Fruit fly (Drosophila melanogaster): ENCODE results near the gene CG43445.

CG43445 gene

DNA sequence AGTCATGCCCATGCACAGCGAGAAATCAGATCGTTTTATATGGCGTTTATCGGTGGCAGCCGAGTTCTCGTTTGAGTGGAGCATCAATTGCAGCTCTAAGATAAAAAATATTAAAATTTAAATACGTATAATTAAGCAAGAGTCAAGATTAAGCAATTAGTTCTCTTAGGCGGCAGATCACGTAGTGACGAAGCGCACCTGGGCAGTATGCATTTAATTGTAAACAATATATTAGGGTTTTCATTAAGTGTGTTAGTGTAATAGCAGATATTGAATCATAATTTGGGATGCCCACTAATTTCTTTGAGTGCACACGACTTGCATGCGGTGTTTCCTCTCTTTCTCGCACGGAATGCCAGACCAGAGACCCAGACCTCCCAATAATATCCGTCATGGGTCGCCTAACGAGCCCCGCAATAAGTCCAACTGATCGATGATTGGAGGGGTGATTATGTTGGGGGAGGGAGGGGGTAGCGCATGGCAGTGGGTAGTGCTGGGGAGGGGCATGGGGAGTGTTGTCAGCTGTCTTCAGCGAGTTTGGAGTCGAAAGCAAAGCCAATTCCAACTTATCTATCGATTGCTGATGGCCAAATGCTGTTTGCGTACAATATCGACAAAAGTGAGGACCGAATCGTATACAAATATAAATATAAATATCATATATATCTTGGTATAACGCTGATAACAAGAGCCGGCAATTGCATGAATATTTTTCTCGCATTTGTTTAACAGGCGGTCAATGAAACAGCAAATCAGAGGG lies 38.4 kb downstream of the CG43445 start (continued):
- TF ChIP-seq CG42726 (GFP tag; IDR thresholded peaks at IDR 0.05; ENCODE audit: partially characterized antibody) (no peak), CG13123 (GFP tag; optimal IDR thresholded peaks at IDR 0.05) (no peak), bbx (GFP tag; IDR thresholded peaks at IDR 0.05; ENCODE audit: partially characterized antibody) (no peak), CG14667 (GFP tag; IDR thresholded peaks at IDR 0.05) (peak; percentile 57), nerfin-2 (GFP tag; IDR thresholded peaks at IDR 0.05; ENCODE audit: partially characterized antibody) (no peak), CG16815 (GFP tag; optimal IDR thresholded peaks at IDR 0.05) (peak; percentile 69), Pdp1 (GFP tag; optimal IDR thresholded peaks at IDR 0.05) (peak; percentile 56 to 70), sens (GFP tag) (peak; percentile 95), CG13894 (tag; optimal IDR thresholded peaks at IDR 0.05) (no peak), pum (GFP tag; optimal IDR thresholded peaks at IDR 0.05) (peak; percentile 42), crol (GFP tag; IDR thresholded peaks at IDR 0.05) (peak; percentile 97), CG4617 (GFP tag; optimal IDR thresholded peaks at IDR 0.05; ENCODE audit: borderline replicate concordance) (peak; percentile 4), Fer1 (GFP tag; optimal IDR thresholded peaks at IDR 0.05) (peak; percentile 51), C15 (GFP tag; IDR thresholded peaks at IDR 0.05) (no peak), CG34422 (GFP tag; IDR thresholded peaks at IDR 0.05) (peak; percentile 77; the same call in 2 of the 3 replicates), CG11398 (GFP tag; optimal IDR thresholded peaks at IDR 0.05) (no peak), CG6791 (GFP tag; IDR thresholded peaks at IDR 0.05; ENCODE audit: partially characterized antibody) (no peak), eve (GFP tag; optimal IDR thresholded peaks at IDR 0.05) (peak in 1 of 2 experiments; percentile 89), Nf-YA (GFP tag; IDR thresholded peaks at IDR 0.05) (no peak), nerfin-1 (tag; optimal IDR thresholded peaks at IDR 0.05) (peak; percentile 69), cato (GFP tag; optimal IDR thresholded peaks at IDR 0.05; ENCODE audit: borderline replicate concordance) (peak; percentile 44), psq (GFP tag; optimal IDR thresholded peaks at IDR 0.05) (no peak), kah (GFP tag; optimal IDR thresholded peaks at IDR 0.05) (peak; percentile 30), dmrt11E (tag; optimal IDR thresholded peaks at IDR 0.05) (peak; percentile 69), ind (GFP tag; optimal IDR thresholded peaks at IDR 0.05) (peak; percentile 72), danr (GFP tag; IDR thresholded peaks at IDR 0.05) (peak; percentile 69), Aef1 (GFP tag; IDR thresholded peaks at IDR 0.05) (peak; percentile 55), bowl (GFP tag; IDR thresholded peaks at IDR 0.05) (0 out of 2 replicates have a peak, but pooled peaks have one; percentile 5), org-1 (GFP tag; optimal IDR thresholded peaks at IDR 0.05) (peak; percentile 65), CG17361 (GFP tag; IDR thresholded peaks at IDR 0.05) (peak; percentile 92), CG11247 (GFP tag; IDR thresholded peaks at IDR 0.05) (0 out of 2 replicates have a peak, but pooled peaks have one; percentile 31), CG31365 (tag; optimal IDR thresholded peaks at IDR 0.05) (no peak), lbe (GFP tag; optimal IDR thresholded peaks at IDR 0.05) (no peak), h (optimal IDR thresholded peaks at IDR 0.05) (no peak), MESR4 (GFP tag; optimal IDR thresholded peaks at IDR 0.05) (no peak), dan (GFP tag; IDR thresholded peaks at IDR 0.05) (peak; percentile 63), dimm (GFP tag; IDR thresholded peaks at IDR 0.05) (no peak), Hr39 (optimal IDR thresholded peaks at IDR 0.05) (no peak), CG2116 (GFP tag; optimal IDR thresholded peaks at IDR 0.05) (no peak), CG15269 (tag; optimal IDR thresholded peaks at IDR 0.05) (peak; percentile 63), fd64A (GFP tag; optimal IDR thresholded peaks at IDR 0.05) (peak; percentile 17), esg (GFP tag; conservative IDR thresholded peaks at IDR 0.05) (peak; percentile 75), CG10147 (GFP tag; optimal IDR thresholded peaks at IDR 0.05) (peak; percentile 31), ro (GFP tag; IDR thresholded peaks at IDR 0.05) (0 out of 2 replicates have a peak, but pooled peaks have one; percentile 31), CG12219 (GFP tag; optimal IDR thresholded peaks at IDR 0.05) (no peak), CG1603 (tag; optimal IDR thresholded peaks at IDR 0.05) (peak; percentile 42), trem (tag; optimal IDR thresholded peaks at IDR 0.05) (peak; percentile 59), hbn (GFP tag; IDR thresholded peaks at IDR 0.05; ENCODE audit: partially characterized antibody) (no peak), ems (GFP tag; optimal IDR thresholded peaks at IDR 0.05) (peak; percentile 62), HLH4C (GFP tag; IDR thresholded peaks at IDR 0.05; ENCODE audit: partially characterized antibody) (no peak)

All from whole organism, embryonic.